Worm (Caenorhabditis elegans) whole organism, L2 larva: Measurements from ENCODE around the gene tag-276.

ENCODE experiments used
- C34F6.9 ChIP-seq: fragments of 150-350 bp; optimal IDR thresholded peaks from 2 replicates; lab custom pipeline; 2014; ENCODE audit warnings: missing biosample characterization, missing genetic modification characterization
- F13H6.1 ChIP-seq: sonication (generic microtip); optimal IDR thresholded peaks from 2 replicates; lab custom pipeline; 2016; ENCODE audit warnings: missing genetic modification characterization, missing compliant biosample characterization
- ZK546.5 ChIP-seq: sonication (generic microtip); optimal IDR thresholded peaks from 2 replicates; lab custom pipeline; 2017; ENCODE audit warnings: missing biosample characterization, missing genetic modification characterization
- alr-1 ChIP-seq: fragments of 150-350 bp; optimal IDR thresholded peaks from 2 replicates; lab custom pipeline; 2014; ENCODE audit warnings: missing biosample characterization, missing genetic modification characterization
- ama-1 ChIP-seq: fragments of 150-350 bp; optimal IDR thresholded peaks from 2 replicates; lab custom pipeline; 2018; ENCODE audit warnings: inconsistent platforms
- blmp-1 ChIP-seq: sonication (generic microtip); optimal IDR thresholded peaks from 2 replicates; lab custom pipeline; 2017; ENCODE audit warnings: missing genetic modification characterization, mild to moderate bottlenecking, missing compliant biosample characterization, antibody characterized with exemption, moderate library complexity; ENCODE audit not compliant: insufficient read depth
- ceh-16 ChIP-seq: fragments of 150-350 bp; optimal IDR thresholded peaks from 2 replicates; lab custom pipeline; 2014; ENCODE audit warnings: missing biosample characterization, missing genetic modification characterization
- ceh-82 ChIP-seq: fragments of 150-350 bp; optimal IDR thresholded peaks from 2 replicates; lab custom pipeline; 2014; ENCODE audit warnings: missing biosample characterization, missing genetic modification characterization
- crh-2 ChIP-seq: sonication (generic microtip); optimal IDR thresholded peaks from 2 replicates; lab custom pipeline; 2017; ENCODE audit warnings: missing biosample characterization, missing genetic modification characterization
- dmd-4 ChIP-seq: sonication (generic microtip); optimal IDR thresholded peaks from 2 replicates; lab custom pipeline; 2017; ENCODE audit warnings: missing biosample characterization, missing genetic modification characterization
- egl-27 ChIP-seq: sonication (generic microtip); optimal IDR thresholded peaks from 3 replicates; lab custom pipeline; 2017; ENCODE audit warnings: missing biosample characterization, missing genetic modification reagents, missing genetic modification characterization
- elt-1 ChIP-seq: fragments of 150-350 bp; optimal IDR thresholded peaks from 2 replicates; lab custom pipeline; 2014; ENCODE audit warnings: missing biosample characterization, missing genetic modification characterization
- elt-3 ChIP-seq: sonication (generic microtip); optimal IDR thresholded peaks from 2 replicates; lab custom pipeline; 2017; ENCODE audit warnings: missing biosample characterization, missing genetic modification characterization
- fos-1 ChIP-seq: fragments of 150-350 bp; optimal IDR thresholded peaks from 2 replicates; lab custom pipeline; 2014; ENCODE audit warnings: missing biosample characterization, missing genetic modification characterization
- gmeb-1 ChIP-seq: fragments of 150-350 bp; optimal IDR thresholded peaks from 2 replicates; lab custom pipeline; 2014; ENCODE audit warnings: missing biosample characterization, missing genetic modification characterization
- lin-11 ChIP-seq: fragments of 150-350 bp; sonication (generic microtip); optimal IDR thresholded peaks from 2 replicates; lab custom pipeline; 2014; ENCODE audit warnings: missing biosample characterization, missing genetic modification characterization, inconsistent platforms, mixed read lengths
- lin-13 ChIP-seq: fragments of 150-350 bp; optimal IDR thresholded peaks from 2 replicates; lab custom pipeline; 2014; ENCODE audit warnings: missing biosample characterization, missing genetic modification reagents, missing genetic modification characterization
- lsy-2 ChIP-seq, 2 experiments: fragments of 150-350 bp in 1 of 2; sonication (generic microtip) in 1 of 2; optimal IDR thresholded peaks; 2 replicates each; lab custom pipeline; 2014 to 2017; ENCODE audit warnings: missing biosample characterization in 2 of 2, missing genetic modification characterization in 2 of 2
- nhr-11 ChIP-seq: fragments of 150-350 bp; optimal IDR thresholded peaks from 2 replicates; lab custom pipeline; 2014; ENCODE audit warnings: missing biosample characterization, missing genetic modification characterization
- nhr-12 ChIP-seq: fragments of 150-350 bp; optimal IDR thresholded peaks from 2 replicates; lab custom pipeline; 2014; ENCODE audit warnings: missing biosample characterization, missing genetic modification characterization
- nhr-21 ChIP-seq: fragments of 150-350 bp; optimal IDR thresholded peaks from 2 replicates; lab custom pipeline; 2014; ENCODE audit warnings: missing biosample characterization, missing genetic modification characterization
- nhr-23 ChIP-seq: fragments of 150-350 bp; optimal IDR thresholded peaks from 2 replicates; lab custom pipeline; 2014; ENCODE audit warnings: missing biosample characterization, missing genetic modification reagents, missing genetic modification characterization
- nhr-237 ChIP-seq: fragments of 150-350 bp; optimal IDR thresholded peaks from 2 replicates; lab custom pipeline; 2014; ENCODE audit warnings: missing biosample characterization, missing genetic modification characterization
- nhr-25 ChIP-seq: fragments of 150-350 bp; sonication (generic microtip); optimal IDR thresholded peaks from 3 replicates; lab custom pipeline; 2014; ENCODE audit warnings: missing biosample characterization, missing genetic modification characterization
- nhr-6 ChIP-seq: fragments of 150-350 bp; optimal IDR thresholded peaks from 2 replicates; lab custom pipeline; 2014; ENCODE audit warnings: missing biosample characterization, missing genetic modification characterization
- nhr-77 ChIP-seq: fragments of 150-350 bp; optimal IDR thresholded peaks from 2 replicates; lab custom pipeline; 2014; ENCODE audit warnings: missing biosample characterization, missing genetic modification characterization
- sma-3 ChIP-seq: sonication (generic microtip); optimal IDR thresholded peaks from 2 replicates; lab custom pipeline; 2016; ENCODE audit warnings: missing genetic modification reagents, missing genetic modification characterization, missing compliant biosample characterization
- sma-9 ChIP-seq, 2 experiments: fragments of 150-350 bp in 1 of 2; sonication (generic microtip) in 1 of 2; optimal IDR thresholded peaks; 2 replicates each; lab custom pipeline; 2014 to 2016; ENCODE audit warnings: missing genetic modification characterization in 2 of 2, mild to moderate bottlenecking in 1 of 2, missing biosample characterization in 1 of 2, missing compliant biosample characterization in 1 of 2, missing genetic modification reagents in 1 of 2, moderate library complexity in 1 of 2
- unc-39 ChIP-seq: fragments of 150-350 bp; optimal IDR thresholded peaks from 2 replicates; lab custom pipeline; 2014; ENCODE audit warnings: missing biosample characterization, missing genetic modification characterization
- unc-55 ChIP-seq: fragments of 150-350 bp; sonication (generic microtip); optimal IDR thresholded peaks from 3 replicates; lab custom pipeline; 2014; ENCODE audit warnings: missing biosample characterization, missing genetic modification reagents, missing genetic modification characterization
- unc-62 ChIP-seq: fragments of 150-350 bp; optimal IDR thresholded peaks from 2 replicates; lab custom pipeline; 2014; ENCODE audit warnings: missing biosample characterization, missing genetic modification reagents, missing genetic modification characterization
- zag-1 ChIP-seq: fragments of 150-350 bp; optimal IDR thresholded peaks from 2 replicates; lab custom pipeline; 2014; ENCODE audit warnings: missing biosample characterization, missing genetic modification characterization
- ztf-1 ChIP-seq: fragments of 200-800 bp; sonication (Bioruptor generic); conservative IDR thresholded peaks from 2 replicates; pipeline ENCODE4 v1.3.6; 2022; ENCODE audit warnings: missing genetic modification characterization, missing compliant biosample characterization
- ztf-11 ChIP-seq: sonication (generic microtip); optimal IDR thresholded peaks from 2 replicates; lab custom pipeline; 2017; ENCODE audit warnings: missing biosample characterization, missing genetic modification characterization
- ztf-4 ChIP-seq: fragments of 150-350 bp; optimal IDR thresholded peaks from 2 replicates; lab custom pipeline; 2014; ENCODE audit warnings: missing biosample characterization, missing genetic modification characterization

tag-276 gene

DNA sequence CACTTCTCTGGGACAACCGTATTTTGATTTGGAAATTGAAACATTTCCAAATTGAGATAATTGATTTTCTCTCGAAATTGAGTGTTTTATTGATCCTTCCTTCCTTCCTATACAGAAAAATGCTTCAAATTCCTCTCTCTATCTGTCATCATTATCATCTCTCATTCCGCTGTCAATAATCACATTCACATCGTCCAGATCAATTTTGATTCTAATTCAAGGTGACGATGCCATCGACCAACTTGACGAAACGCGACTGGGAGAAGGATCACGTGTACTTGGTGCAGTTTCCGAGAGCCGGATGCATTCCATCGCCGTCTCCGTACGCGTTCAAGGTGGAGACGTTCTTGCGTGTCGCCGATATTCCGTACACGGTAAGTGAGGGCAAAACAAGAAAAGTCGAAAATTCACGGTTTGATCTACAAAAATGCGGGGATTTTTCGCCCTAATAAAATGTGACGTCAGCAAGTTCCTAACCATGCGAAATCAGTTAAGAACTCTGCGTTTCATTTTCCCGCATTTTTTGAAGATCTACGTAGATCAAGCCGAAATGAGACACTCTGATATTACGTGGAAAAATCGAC, 15.1 kb upstream of the tag-276 start, which contains the start of gene faxc-1:
Gene faxc-1, plus strand, starts transcription at position 222 of the 584 bp plus-strand sequence.
- TF ChIP-seq nhr-21 (tag; lab: Kevin White, UChicago) (no peak), nhr-12 (tag; lab: Kevin White, UChicago) (no peak), nhr-25 (tag; lab: Kevin White, UChicago) (peak; percentile 25), gmeb-1 (tag; lab: Kevin White, UChicago) (peak; percentile 5), zag-1 (tag; lab: Kevin White, UChicago) (no peak), sma-9 (GFP tag; optimal IDR thresholded peaks at IDR 0.05; lab: Kevin White, UChicago) (peak; percentile 47), sma-9 (tag; optimal IDR thresholded peaks at IDR 0.05; lab: Kevin White, UChicago) (no peak)

DNA sequence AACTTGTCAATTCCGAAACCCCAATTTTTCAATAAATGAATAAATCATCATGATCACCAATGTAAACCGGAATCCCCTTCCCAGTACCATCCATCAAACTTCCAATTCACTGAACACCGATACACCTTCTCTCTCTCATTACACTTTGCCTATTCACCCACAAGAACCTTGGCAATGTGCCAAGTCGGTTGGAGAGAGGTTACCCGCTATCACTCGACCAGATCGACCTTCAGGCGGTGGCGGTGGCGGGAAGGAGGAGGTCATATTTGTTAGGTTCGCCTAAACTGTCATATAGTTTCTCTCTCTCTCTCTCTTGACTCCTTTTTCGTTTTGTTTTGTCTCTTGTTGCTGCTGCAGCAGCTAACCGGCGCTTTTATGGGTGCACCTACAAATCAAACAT, 13.6 kb upstream of the tag-276 start:
- no peak for TF ChIP-seq lin-11 (tag; lab: Kevin White, UChicago)
- no peak for TF ChIP-seq nhr-23 (tag; lab: Kevin White, UChicago)
- TF ChIP-seq blmp-1 (tag; lab: Kevin White, UChicago) = peak; percentile 64
- TF ChIP-seq crh-2 = peak; percentile 16
- TF ChIP-seq nhr-237 = no peak
- peak; percentile 29 for TF ChIP-seq fos-1 (tag; lab: Kevin White, UChicago)
- TF ChIP-seq unc-55 (GFP tag; lab: Kevin White, UChicago) = no peak
- TF ChIP-seq ztf-4 (tag; lab: Kevin White, UChicago) = no peak
- no peak for TF ChIP-seq elt-1
- TF ChIP-seq ceh-16 (tag; lab: Kevin White, UChicago) = peak; percentile 88
- TF ChIP-seq sma-9 (GFP tag; optimal IDR thresholded peaks at IDR 0.05; lab: Kevin White, UChicago) = peak; percentile 20
- no peak for TF ChIP-seq sma-9 (tag; optimal IDR thresholded peaks at IDR 0.05; lab: Kevin White, UChicago)
- TF ChIP-seq F13H6.1 = peak; percentile 31
- peak; percentile 25 for TF ChIP-seq nhr-6 (tag; lab: Kevin White, UChicago)
- TF ChIP-seq nhr-25 (tag; lab: Kevin White, UChicago) = peak; percentile 93
- TF ChIP-seq sma-3 (GFP tag; lab: Kevin White, UChicago) = peak; percentile 78

DNA sequence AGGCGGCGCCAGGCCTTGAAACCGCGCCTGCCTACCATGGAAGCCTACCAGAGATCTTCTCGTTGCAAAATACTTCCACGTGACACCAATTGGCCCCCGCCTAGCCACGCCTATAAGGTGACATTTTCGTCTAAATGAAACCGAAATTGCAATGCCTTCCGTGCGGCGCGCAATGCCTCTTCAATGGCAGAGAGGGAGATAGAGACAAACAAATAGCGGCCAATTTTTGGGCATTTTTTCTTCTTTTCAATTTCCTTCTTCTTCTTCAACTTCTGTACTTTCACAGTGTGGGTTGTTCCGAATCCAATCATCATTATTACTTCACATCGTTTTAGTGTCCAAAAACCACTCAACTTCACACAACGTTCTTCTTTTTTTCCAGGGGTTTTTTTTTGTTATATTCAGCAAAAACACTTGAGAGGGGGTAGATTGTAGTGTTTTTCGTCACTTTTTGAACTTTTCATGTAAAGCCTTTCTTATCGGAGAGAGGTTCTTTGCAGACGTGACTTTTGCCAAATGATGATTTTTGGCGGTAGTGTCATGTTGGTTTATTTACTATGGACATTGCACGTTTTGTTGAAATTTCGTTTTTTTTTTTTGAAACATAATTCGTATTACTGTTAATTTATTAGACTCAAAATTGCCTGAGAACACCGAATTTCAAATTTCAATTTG, 12.3 kb upstream of the tag-276 start:
- TF ChIP-seq blmp-1 (tag; lab: Kevin White, UChicago) = peak; percentile 35
- TF ChIP-seq nhr-25 (tag; lab: Kevin White, UChicago) = peak; percentile 28
- no peak for TF ChIP-seq lsy-2 (tag; optimal IDR thresholded peaks at IDR 0.05; lab: Kevin White, UChicago)

DNA sequence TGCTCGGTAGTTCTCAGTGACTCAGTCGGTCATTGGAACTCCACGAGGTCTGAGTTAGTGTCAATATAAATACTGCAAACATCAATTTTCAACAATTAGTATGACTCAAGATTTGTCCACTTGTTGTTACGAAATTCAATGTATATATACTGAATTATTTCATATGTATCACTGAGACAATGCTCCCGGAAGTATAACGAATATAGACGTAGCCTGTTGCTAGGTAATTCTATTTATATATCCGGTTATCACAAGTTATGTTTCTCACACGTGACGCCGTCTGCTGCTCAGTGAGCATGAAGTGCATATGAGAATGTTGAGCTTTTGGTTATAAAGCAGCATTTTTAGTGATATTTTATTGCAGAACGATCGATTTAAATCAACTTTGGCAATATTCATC, 11.6 kb upstream of the tag-276 start:
- TF ChIP-seq ceh-82 (no peak), nhr-21 (tag; lab: Kevin White, UChicago) (no peak)

DNA sequence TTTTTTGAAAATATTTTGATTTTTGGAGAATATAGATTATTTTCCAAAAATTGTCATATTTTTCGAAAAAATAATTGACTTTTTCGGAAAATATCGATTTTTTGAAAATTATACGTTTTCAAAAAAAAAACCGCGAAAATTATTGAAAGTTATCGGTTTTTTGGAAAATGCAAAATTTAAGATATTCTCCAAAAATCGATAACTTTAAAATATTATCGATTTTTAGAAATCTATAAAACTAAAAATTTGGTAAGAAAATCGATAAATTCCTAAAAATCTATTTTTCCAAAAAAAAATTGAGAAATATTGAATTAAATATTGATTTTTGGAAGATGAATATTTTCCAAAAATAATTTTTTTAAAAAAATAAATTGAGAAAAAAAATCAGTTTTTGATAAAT, 8.2 kb upstream of the tag-276 start:
- TF ChIP-seq ceh-82 (no peak), ama-1 (no peak), ceh-16 (tag; lab: Kevin White, UChicago) (no peak), nhr-77 (tag; lab: Kevin White, UChicago) (no peak), unc-62 (GFP tag; lab: Kevin White, UChicago) (no peak), nhr-23 (tag; lab: Kevin White, UChicago) (no peak), zag-1 (tag; lab: Kevin White, UChicago) (no peak), lin-13 (GFP tag; lab: Kevin White, UChicago) (no peak), nhr-237 (no peak), unc-39 (no peak), fos-1 (tag; lab: Kevin White, UChicago) (no peak), C34F6.9 (tag; lab: Kevin White, UChicago) (no peak), egl-27 (no peak), gmeb-1 (tag; lab: Kevin White, UChicago) (no peak)

DNA sequence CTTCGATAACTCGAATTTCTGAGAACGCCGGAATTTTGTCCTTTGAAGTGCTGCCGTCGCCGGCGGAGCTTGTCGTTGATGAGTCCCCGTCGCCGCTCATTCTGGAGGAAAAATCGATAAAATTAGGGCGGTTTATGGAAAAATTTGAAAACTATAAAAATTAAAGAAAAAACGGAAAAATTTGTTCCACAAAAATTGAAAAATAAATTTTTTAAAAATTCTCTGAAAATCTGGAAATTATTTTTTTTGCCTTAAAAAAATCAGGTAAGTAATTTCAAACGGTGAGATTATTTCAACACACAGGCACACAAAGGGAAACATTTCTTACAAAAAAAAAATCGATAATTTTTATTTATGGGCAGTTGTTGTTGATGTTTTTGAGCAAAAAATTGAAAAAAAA, 7.6 kb upstream of the tag-276 start, which contains the start of gene parn-2:
Gene parn-2, minus strand, starts transcription at position 101 of the 400 bp plus-strand sequence.
- no peak for TF ChIP-seq alr-1 (tag; lab: Kevin White, UChicago)
- TF ChIP-seq lin-11 (tag; lab: Kevin White, UChicago) = no peak
- TF ChIP-seq ztf-11 (tag; lab: Kevin White, UChicago) = no peak
- no peak for TF ChIP-seq ztf-4 (tag; lab: Kevin White, UChicago)
- no peak for TF ChIP-seq lsy-2 (tag; optimal IDR thresholded peaks at IDR 0.05; lab: Kevin White, UChicago)
- no peak for TF ChIP-seq C34F6.9 (tag; lab: Kevin White, UChicago)
- no peak for TF ChIP-seq egl-27
- TF ChIP-seq nhr-77 (tag; lab: Kevin White, UChicago) = no peak
- TF ChIP-seq lin-13 (GFP tag; lab: Kevin White, UChicago) = no peak
- no peak for TF ChIP-seq elt-3
- TF ChIP-seq gmeb-1 (tag; lab: Kevin White, UChicago) = no peak
- TF ChIP-seq ZK546.5 (tag; lab: Kevin White, UChicago) = no peak
- no peak for TF ChIP-seq dmd-4 (tag; lab: Kevin White, UChicago)
- no peak for TF ChIP-seq nhr-11 (tag; lab: Kevin White, UChicago)
- TF ChIP-seq zag-1 (tag; lab: Kevin White, UChicago) = no peak
- TF ChIP-seq ztf-1 (GFP tag; lab: Robert Waterston, UW) = no peak
